Worm (Caenorhabditis elegans) whole organism, late embryonic: ENCODE results near the gene B0348.2.

Source experiments
- C08G9.2 ChIP-seq: sonication (generic microtip); optimal IDR thresholded peaks from 2 replicates; lab custom pipeline; 2016; ENCODE audit warnings: mild to moderate bottlenecking, missing genetic modification characterization, moderate library complexity, missing compliant biosample characterization
- che-1 ChIP-seq: sonication (generic microtip); optimal IDR thresholded peaks from 2 replicates; lab custom pipeline; 2016; ENCODE audit warnings: mild to moderate bottlenecking, missing genetic modification characterization, missing compliant biosample characterization

ce11 chrV:20518-20917, 24.6 kb upstream of the B0348.2 start, which contains the start of gene egl-8:
- TF ChIP-seq che-1 (tag; lab: Kevin White, UChicago) (no peak), C08G9.2 (tag; lab: Kevin White, UChicago) (no peak)
